Worm (Caenorhabditis elegans): ENCODE results near the gene str-94.

Gene str-94

DNA sequence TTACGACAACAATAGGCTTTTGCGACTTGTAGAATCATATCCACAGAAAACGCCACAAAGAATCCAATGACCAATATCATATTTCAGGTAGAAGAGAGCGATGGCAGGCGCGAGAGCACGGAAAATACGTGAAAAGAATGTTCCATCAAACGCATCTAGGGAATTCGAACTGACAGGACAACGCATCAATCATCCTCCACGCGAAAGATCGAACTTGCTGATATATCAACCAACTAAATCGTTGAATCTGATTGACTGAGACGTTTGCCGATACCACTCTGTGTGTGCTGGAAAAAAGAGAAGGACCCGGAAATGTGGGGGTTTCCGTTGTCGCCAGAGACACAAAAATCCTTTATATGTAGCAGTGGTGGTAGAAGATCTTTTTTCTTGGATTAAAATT lies 30.9 kb downstream of the str-94 start:
- TF ChIP-seq nhr-10 (tag; optimal IDR thresholded peaks at IDR 0.05) (no peak), ceh-20 (GFP tag; IDR thresholded peaks at IDR 0.05) (peak; percentile 85), Y48G9A.11 (GFP tag; IDR thresholded peaks at IDR 0.05) (0 out of 2 replicates have a peak, but pooled peaks have one; percentile 32), aha-1 (tag) (peak; percentile 73), fkh-10 (GFP tag; optimal IDR thresholded peaks at IDR 0.05) (no peak), unc-62 (GFP tag; optimal IDR thresholded peaks at IDR 0.05 in 1 of 2) (peak in 1 of 2 experiments; percentile 100), unc-62 (tag; optimal IDR thresholded peaks at IDR 0.05) (no peak), ceh-32 (tag; optimal IDR thresholded peaks at IDR 0.05; ENCODE audit: poor library complexity) (no peak)

DNA sequence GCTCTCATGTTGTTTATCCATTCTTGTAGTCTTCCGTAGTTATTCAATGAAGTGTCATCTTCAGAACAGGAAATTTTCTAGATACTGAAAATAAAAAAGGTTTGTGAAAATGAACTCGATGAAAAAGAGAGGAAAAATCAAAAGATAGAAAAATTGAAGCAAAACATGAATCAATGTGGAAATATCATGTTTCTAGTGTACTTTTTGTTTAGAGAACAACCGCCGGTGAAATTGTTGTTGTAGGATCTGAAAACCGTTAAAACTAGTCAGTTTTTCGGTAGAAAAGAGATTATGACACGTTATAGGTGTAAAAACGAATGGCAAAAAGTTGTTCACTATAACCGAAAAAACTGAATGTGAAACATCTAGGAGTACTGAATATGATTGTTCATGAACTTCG lies 31.9 kb downstream of the str-94 start, which contains the start of gene pacs-1:
Gene pacs-1, minus strand, starts transcription at position 101 of the 400 bp plus-strand sequence.
- TF ChIP-seq ZK337.2 (GFP tag; IDR thresholded peaks at IDR 0.05), result no peak
- no peak for TF ChIP-seq ztf-7 (tag; optimal IDR thresholded peaks at IDR 0.05)
- no peak for TF ChIP-seq aha-1 (tag)
- TF ChIP-seq F44E2.7 (GFP tag; IDR thresholded peaks at IDR 0.05), result no peak
- no peak for TF ChIP-seq hmg-1.1 (GFP tag; IDR thresholded peaks at IDR 0.05)

DNA sequence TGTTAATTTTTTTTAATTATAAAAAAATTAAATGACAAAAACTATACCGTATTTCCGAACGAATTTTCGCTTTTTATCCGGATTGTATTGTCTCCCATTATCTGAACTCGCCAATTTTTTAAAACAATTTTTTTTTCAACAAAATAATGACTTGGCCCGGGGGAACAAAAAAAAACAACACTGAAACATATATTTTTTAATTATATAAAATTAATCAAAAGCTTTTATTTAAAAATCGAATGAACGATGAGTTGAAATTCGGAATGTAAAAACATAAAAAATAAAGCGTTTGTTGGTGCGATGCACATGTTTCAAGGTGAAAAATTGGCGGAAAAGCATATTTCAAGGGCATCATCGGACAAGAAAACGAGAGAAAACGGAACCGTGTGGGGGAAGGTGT lies 35.6 kb downstream of the str-94 start, which contains the start of gene mdt-27:
Gene mdt-27, minus strand, starts transcription at position 101 of the 400 bp plus-strand sequence.
- TF ChIP-seq aha-1 (tag), result peak; percentile 40
- TF ChIP-seq hlh-11 (tag; optimal IDR thresholded peaks at IDR 0.05), result no peak

DNA sequence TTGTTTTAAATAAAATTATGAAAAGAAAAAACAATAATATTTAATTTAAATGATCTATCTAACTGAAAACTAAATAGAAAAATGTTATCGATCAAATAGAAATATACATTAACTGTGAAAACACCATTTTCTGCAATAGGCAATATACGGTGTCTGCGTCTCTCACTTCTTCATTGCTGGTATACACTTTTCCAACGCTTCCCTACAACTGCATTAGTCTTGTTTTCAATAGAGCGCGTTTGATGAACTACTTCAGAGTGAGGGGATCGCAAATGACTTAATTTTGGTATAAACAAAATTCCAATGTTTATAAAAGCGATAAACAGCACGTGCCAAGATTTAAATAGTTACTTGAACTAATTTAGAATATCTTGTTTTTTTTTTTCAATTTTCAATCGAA lies 36.6 kb downstream of the str-94 start:
- peak; percentile 44 for TF ChIP-seq hlh-30 (tag; optimal IDR thresholded peaks at IDR 0.05; ENCODE audit: insufficient read depth)
- no peak for TF ChIP-seq pha-4 (GFP tag; IDR thresholded peaks at IDR 0.05)
- TF ChIP-seq pha-4 (tag; optimal IDR thresholded peaks at IDR 0.05), result peak; percentile 64
- peak; percentile 86 for TF ChIP-seq dve-1 (tag; optimal IDR thresholded peaks at IDR 0.05; ENCODE audit: insufficient read depth)
- peak; percentile 60 for TF ChIP-seq ces-1 (GFP tag; optimal IDR thresholded peaks at IDR 0.05)
- TF ChIP-seq egl-27 (tag; optimal IDR thresholded peaks at IDR 0.05), result no peak
- TF ChIP-seq rbr-2 (tag; optimal IDR thresholded peaks at IDR 0.05), result peak; percentile 47
- TF ChIP-seq hif-1 (tag; optimal IDR thresholded peaks at IDR 0.05), result peak in 1 of 2 experiments; percentile 33
- peak; percentile 56 for TF ChIP-seq hlh-11 (tag; optimal IDR thresholded peaks at IDR 0.05)
- peak; percentile 41 for TF ChIP-seq mxl-3 (GFP tag; optimal IDR thresholded peaks at IDR 0.05)
- no peak for TF ChIP-seq ceh-44 (GFP tag; IDR thresholded peaks at IDR 0.05)
- TF ChIP-seq nhr-11 (tag; optimal IDR thresholded peaks at IDR 0.05), result peak; percentile 43
- no peak for TF ChIP-seq F37D6.2 (tag; optimal IDR thresholded peaks at IDR 0.05)
- TF ChIP-seq daf-16 (GFP tag; optimal IDR thresholded peaks at IDR 0.05), result no peak
- peak; percentile 81 for TF ChIP-seq daf-16 (tag; optimal IDR thresholded peaks at IDR 0.05)
- 0 out of 2 replicates have a peak, but pooled peaks have one; percentile 14 for TF ChIP-seq dmd-6 (GFP tag; IDR thresholded peaks at IDR 0.05)
- TF ChIP-seq F49E8.2 (tag; optimal IDR thresholded peaks at IDR 0.05; ENCODE audit: borderline replicate concordance), result no peak
- no peak for TF ChIP-seq ZK337.2 (GFP tag; IDR thresholded peaks at IDR 0.05)
- TF ChIP-seq lin-38 (GFP tag; IDR thresholded peaks at IDR 0.05), result peak; percentile 82
- peak; percentile 64 for TF ChIP-seq dpl-1 (GFP tag; optimal IDR thresholded peaks at IDR 0.05)
- TF ChIP-seq nhr-77 (tag; optimal IDR thresholded peaks at IDR 0.05), result peak; percentile 72
- TF ChIP-seq lsy-2 (tag; optimal IDR thresholded peaks at IDR 0.05), result peak in 1 of 2 experiments; percentile 83
- TF ChIP-seq nhr-28 (tag; optimal IDR thresholded peaks at IDR 0.05), result peak; percentile 93
- TF ChIP-seq mep-1 (tag; optimal IDR thresholded peaks at IDR 0.05), result peak; percentile 81
- TF ChIP-seq mes-2 (tag; optimal IDR thresholded peaks at IDR 0.05; ENCODE audit: poor library complexity, severe bottlenecking), result peak; percentile 66
- peak in 1 of 2 experiments; percentile 44 for TF ChIP-seq mdl-1 (tag; optimal IDR thresholded peaks at IDR 0.05)
- TF ChIP-seq T20F7.1 (GFP tag; optimal IDR thresholded peaks at IDR 0.05), result peak; percentile 47
- TF ChIP-seq snpc-4 (tag; optimal IDR thresholded peaks at IDR 0.05), result no peak
- TF ChIP-seq aly-2 (tag; optimal IDR thresholded peaks at IDR 0.05), result no peak
- peak; percentile 72 for TF ChIP-seq hmg-1.1 (GFP tag; IDR thresholded peaks at IDR 0.05)
- peak; percentile 72 for TF ChIP-seq pqm-1 (tag; optimal IDR thresholded peaks at IDR 0.05)
- TF ChIP-seq nhr-25 (tag; optimal IDR thresholded peaks at IDR 0.05; ENCODE audit: borderline replicate concordance, insufficient read depth), result peak; percentile 30
- TF ChIP-seq snpc-1.2 (GFP tag; IDR thresholded peaks at IDR 0.05), result no peak
- peak; percentile 17 for TF ChIP-seq nhr-6 (tag; optimal IDR thresholded peaks at IDR 0.05)
- no peak for TF ChIP-seq skn-1 (tag; optimal IDR thresholded peaks at IDR 0.05)
